Worm (Caenorhabditis elegans) whole organism, midembryonic: Measurements from ENCODE around the gene H12D21.5.

Source experiments
- med-1 ChIP-seq: sonication (generic microtip); optimal IDR thresholded peaks from 2 replicates; lab custom pipeline; 2017; ENCODE audit warnings: missing genetic modification characterization, mild to moderate bottlenecking, missing compliant biosample characterization, antibody characterized with exemption, missing genetic modification reagents; ENCODE audit not compliant: insufficient read depth
- ref-1 ChIP-seq: fragments of 200-800 bp; sonication (Bioruptor generic); conservative IDR thresholded peaks from 2 replicates; pipeline ENCODE4 v1.3.6; 2022; ENCODE audit warnings: missing genetic modification reagents, missing genetic modification characterization, missing compliant biosample characterization
- ztf-23 ChIP-seq: fragments of 200-800 bp; sonication (Bioruptor generic); IDR thresholded peaks from 2 replicates; pipeline ENCODE4 v1.3.6; 2022; ENCODE audit warnings: missing genetic modification reagents, missing genetic modification characterization, missing compliant biosample characterization

- TF ChIP-seq ref-1 = no peak
- no peak for TF ChIP-seq med-1 (GFP tag; lab: Kevin White, UChicago)
- no peak for TF ChIP-seq ztf-23 (GFP tag; lab: Robert Waterston, UW)
Observed at ce11 chrV:14899545-14899944, 5.7 kb downstream of the H12D21.5 start, which contains the start of gene H12D21.10.
